Worm (Caenorhabditis elegans) whole organism, L3 larva: ENCODE data around the gene soc-2.

ENCODE experiments used
- ama-1 ChIP-seq: fragments of 150-350 bp; optimal IDR thresholded peaks from 2 replicates; lab custom pipeline; 2018
- fkh-10 ChIP-seq: sonication (generic microtip); optimal IDR thresholded peaks from 2 replicates; lab custom pipeline; 2017; ENCODE audit warnings: missing biosample characterization, missing genetic modification reagents, missing genetic modification characterization
- jun-1 ChIP-seq: fragments of 150-350 bp; optimal IDR thresholded peaks from 2 replicates; lab custom pipeline; 2014; ENCODE audit warnings: missing biosample characterization, missing genetic modification reagents, missing genetic modification characterization
- lin-15B ChIP-seq: fragments of 150-350 bp; optimal IDR thresholded peaks from 2 replicates; lab custom pipeline; 2014; ENCODE audit warnings: missing biosample characterization, missing genetic modification characterization
- mdl-1 ChIP-seq: fragments of 150-350 bp; optimal IDR thresholded peaks from 2 replicates; lab custom pipeline; 2014; ENCODE audit warnings: missing biosample characterization, missing genetic modification characterization
- nhr-12 ChIP-seq: fragments of 150-350 bp; optimal IDR thresholded peaks from 2 replicates; lab custom pipeline; 2014; ENCODE audit warnings: missing biosample characterization, missing genetic modification characterization
- nhr-237 ChIP-seq: fragments of 150-350 bp; optimal IDR thresholded peaks from 2 replicates; lab custom pipeline; 2014; ENCODE audit warnings: missing biosample characterization, missing genetic modification characterization
- nhr-28 ChIP-seq: fragments of 150-350 bp; optimal IDR thresholded peaks from 2 replicates; lab custom pipeline; 2014; ENCODE audit warnings: missing biosample characterization, missing genetic modification characterization
- nhr-43 ChIP-seq: sonication (generic microtip); optimal IDR thresholded peaks from 2 replicates; lab custom pipeline; 2016; ENCODE audit warnings: mild to moderate bottlenecking, missing genetic modification characterization, missing compliant biosample characterization; ENCODE audit not compliant: poor library complexity, severe bottlenecking
- nhr-77 ChIP-seq: fragments of 150-350 bp; optimal IDR thresholded peaks from 2 replicates; lab custom pipeline; 2014; ENCODE audit warnings: missing biosample characterization, missing genetic modification characterization
- pha-4 ChIP-seq: fragments of 150-350 bp; optimal IDR thresholded peaks from 2 replicates; lab custom pipeline; 2014; ENCODE audit warnings: missing biosample characterization, missing genetic modification reagents, missing genetic modification characterization
- sea-2 ChIP-seq: fragments of 150-350 bp; sonication (generic microtip); optimal IDR thresholded peaks from 4 replicates; lab custom pipeline; 2014; ENCODE audit warnings: missing biosample characterization, missing genetic modification reagents, missing genetic modification characterization
- tbx-2 ChIP-seq: sonication (generic microtip); optimal IDR thresholded peaks from 2 replicates; lab custom pipeline; 2016; ENCODE audit warnings: mild to moderate bottlenecking, missing genetic modification characterization, missing compliant biosample characterization

ce11 chrIV:5100145-5100544, 52.1 kb downstream of the soc-2 start:
- TF ChIP-seq nhr-237 (tag; lab: Kevin White, UChicago) = no peak
- no peak for TF ChIP-seq ama-1 (lab: Kevin White, UChicago)
- no peak for TF ChIP-seq jun-1
- TF ChIP-seq nhr-12 (tag; lab: Kevin White, UChicago) = no peak
- TF ChIP-seq tbx-2 (tag; lab: Kevin White, UChicago) = no peak
- peak; percentile 46 for TF ChIP-seq pha-4 (tag; lab: Kevin White, UChicago)
- TF ChIP-seq nhr-77 (tag; lab: Kevin White, UChicago) = no peak
- no peak for TF ChIP-seq lin-15B
- no peak for TF ChIP-seq mdl-1 (tag; lab: Kevin White, UChicago)
- TF ChIP-seq sea-2 (GFP tag; lab: Kevin White, UChicago) = no peak
- TF ChIP-seq nhr-28 (tag; lab: Kevin White, UChicago) = no peak
- TF ChIP-seq fkh-10 (GFP tag; lab: Kevin White, UChicago) = no peak
- no peak for TF ChIP-seq nhr-43 (tag; lab: Kevin White, UChicago)
